Fruit fly (Drosophila melanogaster) whole organism, wandering third instar larva: ENCODE results near the gene CG3040.

ENCODE experiments used
- Abd-B ChIP-seq: fragments of >200 bp; optimal IDR thresholded peaks from 2 replicates; lab custom pipeline; 2017; ENCODE audit warnings: missing biosample characterization, missing genetic modification characterization
- CG9705 ChIP-seq: fragments of 200-800 bp; sonication (Bioruptor generic); optimal IDR thresholded peaks from 2 replicates; lab custom pipeline; 2018; ENCODE audit warnings: missing biosample characterization, mild to moderate bottlenecking, missing genetic modification characterization
- CrebA ChIP-seq: fragments of 200-800 bp; sonication (Bioruptor generic); optimal IDR thresholded peaks from 2 replicates; lab custom pipeline; 2016; ENCODE audit warnings: missing biosample characterization, mild to moderate bottlenecking, missing genetic modification characterization, borderline replicate concordance
- Dif ChIP-seq: fragments of 200-275, 200-300 bp; sonication (Bioruptor generic); optimal IDR thresholded peaks from 2 replicates; lab custom pipeline; 2018; ENCODE audit warnings: missing biosample characterization, missing genetic modification characterization; ENCODE audit not compliant: partially characterized antibody
- GATAd ChIP-seq: sonication (Bioruptor generic); optimal IDR thresholded peaks from 2 replicates; lab custom pipeline; 2016; ENCODE audit warnings: missing biosample characterization, missing genetic modification characterization
- HLH106 ChIP-seq: fragments of 200-800 bp; optimal IDR thresholded peaks from 3 replicates; lab custom pipeline; 2019; ENCODE audit warnings: missing biosample characterization, mild to moderate bottlenecking, missing genetic modification characterization, moderate library complexity
- Hnf4 ChIP-seq: fragments of 200-800 bp; sonication (Bioruptor generic); optimal IDR thresholded peaks from 2 replicates; lab custom pipeline; 2016; ENCODE audit warnings: missing biosample characterization, mild to moderate bottlenecking, missing genetic modification characterization
- Hr83 ChIP-seq: fragments of 200-300 bp; sonication (Bioruptor generic); optimal IDR thresholded peaks from 2 replicates; lab custom pipeline; 2016; ENCODE audit warnings: missing biosample characterization, mild to moderate bottlenecking, missing genetic modification characterization, moderate library complexity; ENCODE audit not compliant: poor library complexity, severe bottlenecking
- Jra ChIP-seq: sonication (Bioruptor generic); optimal IDR thresholded peaks from 2 replicates; lab custom pipeline; 2016; ENCODE audit warnings: missing biosample characterization, missing genetic modification characterization
- Mio ChIP-seq: sonication (Bioruptor generic); optimal IDR thresholded peaks from 2 replicates; lab custom pipeline; 2016; ENCODE audit warnings: missing biosample characterization, missing genetic modification characterization
- Myc ChIP-seq: fragments of >200 bp; optimal IDR thresholded peaks from 2 replicates; lab custom pipeline; 2017
- N ChIP-seq: fragments of >200 bp; optimal IDR thresholded peaks from 2 replicates; lab custom pipeline; 2018; ENCODE audit warnings: missing biosample characterization, missing external identifiers, missing genetic modification characterization
- OdsH ChIP-seq: fragments of 200-800 bp; sonication (Bioruptor generic); optimal IDR thresholded peaks from 2 replicates; lab custom pipeline; 2016; ENCODE audit warnings: missing biosample characterization, mild to moderate bottlenecking, missing genetic modification characterization
- Rel ChIP-seq, 2 experiments: fragments of 200-800 bp; sonication (Bioruptor generic) in 1 of 2; optimal IDR thresholded peaks; 2 replicates in 1 of 2; 3 replicates in 1 of 2; lab custom pipeline; 2016 to 2019; ENCODE audit warnings: mild to moderate bottlenecking in 2 of 2, missing biosample characterization in 2 of 2, missing genetic modification characterization in 2 of 2, moderate library complexity in 1 of 2
- Sp1 ChIP-seq: fragments of 200-800 bp; sonication (Bioruptor generic); optimal IDR thresholded peaks from 3 replicates; lab custom pipeline; 2019; ENCODE audit warnings: missing biosample characterization, mild to moderate bottlenecking, missing genetic modification characterization, moderate library complexity
- Vsx2 ChIP-seq: fragments of 200-300, 225-300 bp; sonication (Bioruptor generic); optimal IDR thresholded peaks from 2 replicates; lab custom pipeline; 2018; ENCODE audit warnings: missing biosample characterization, missing genetic modification characterization; ENCODE audit not compliant: partially characterized antibody
- br ChIP-seq: fragments of 200-800 bp; sonication (Bioruptor generic); optimal IDR thresholded peaks from 2 replicates; lab custom pipeline; 2016; ENCODE audit warnings: missing biosample characterization, missing genetic modification characterization
- dl ChIP-seq, 2 experiments: fragments of 175-275, 200-275 bp in 1 of 2; fragments of 200-275 bp in 1 of 2; sonication (Bioruptor generic); optimal IDR thresholded peaks; lab custom pipeline; 2018; ENCODE audit warnings: mild to moderate bottlenecking in 2 of 2, missing biosample characterization in 2 of 2, missing genetic modification characterization in 2 of 2, moderate library complexity in 2 of 2; ENCODE audit not compliant: partially characterized antibody in 2 of 2, insufficient read depth in 1 of 2
- dmrt93B ChIP-seq: fragments of 200-800 bp; sonication (Bioruptor generic); optimal IDR thresholded peaks from 2 replicates; lab custom pipeline; 2018; ENCODE audit warnings: missing biosample characterization, mild to moderate bottlenecking, missing genetic modification characterization
- ey ChIP-seq: fragments of 200-800 bp; sonication (Bioruptor generic); optimal IDR thresholded peaks from 2 replicates; lab custom pipeline; 2016; ENCODE audit warnings: missing biosample characterization, missing genetic modification characterization
- foxo ChIP-seq, 2 experiments: fragments of 200-800 bp; sonication (Bioruptor generic); optimal IDR thresholded peaks; 2 replicates in 1 of 2; 3 replicates in 1 of 2; lab custom pipeline; 2016 to 2017; ENCODE audit warnings: missing biosample characterization in 2 of 2, missing genetic modification characterization in 2 of 2
- fru ChIP-seq: fragments of 200-800 bp; sonication (Bioruptor generic); optimal IDR thresholded peaks from 3 replicates; lab custom pipeline; 2016; ENCODE audit warnings: missing biosample characterization, mild to moderate bottlenecking, missing genetic modification characterization
- h ChIP-seq: fragments of 200-800 bp; sonication (Bioruptor generic); optimal IDR thresholded peaks from 3 replicates; lab custom pipeline; 2016; ENCODE audit warnings: missing biosample characterization, mild to moderate bottlenecking, missing genetic modification characterization
- jim ChIP-seq: fragments of 175-275, 200-325 bp; sonication (Bioruptor generic); optimal IDR thresholded peaks from 2 replicates; lab custom pipeline; 2016; ENCODE audit warnings: missing biosample characterization, mild to moderate bottlenecking, missing genetic modification characterization
- pan ChIP-seq: fragments of >200 bp; optimal IDR thresholded peaks from 2 replicates; lab custom pipeline; 2017
- psq ChIP-seq: fragments of 200-800 bp; sonication (Bioruptor generic); optimal IDR thresholded peaks from 3 replicates; lab custom pipeline; 2017; ENCODE audit warnings: missing biosample characterization, mild to moderate bottlenecking, missing genetic modification characterization, moderate library complexity
- rgr ChIP-seq: fragments of 200-800 bp; sonication (Bioruptor generic); optimal IDR thresholded peaks from 3 replicates; lab custom pipeline; 2016; ENCODE audit warnings: missing biosample characterization, mild to moderate bottlenecking, missing genetic modification characterization
- sage ChIP-seq: fragments of 200-800 bp; sonication (Bioruptor generic); optimal IDR thresholded peaks from 2 replicates; lab custom pipeline; 2016; ENCODE audit warnings: missing biosample characterization, mild to moderate bottlenecking, missing genetic modification characterization
- sv ChIP-seq: fragments of 200-800 bp; sonication (Bioruptor generic); optimal IDR thresholded peaks from 3 replicates; lab custom pipeline; 2016; ENCODE audit warnings: missing biosample characterization, missing genetic modification characterization
- tai ChIP-seq: sonication (Bioruptor generic); optimal IDR thresholded peaks from 2 replicates; lab custom pipeline; 2016; ENCODE audit warnings: missing biosample characterization, missing genetic modification characterization
- usp ChIP-seq: fragments of >200 bp; optimal IDR thresholded peaks from 2 replicates; lab custom pipeline; 2017; ENCODE audit warnings: missing biosample characterization, missing genetic modification characterization
- woc ChIP-seq: sonication (Bioruptor generic); optimal IDR thresholded peaks from 2 replicates; lab custom pipeline; 2016; ENCODE audit warnings: missing biosample characterization, mild to moderate bottlenecking, missing genetic modification characterization

The CG3040 gene

DNA sequence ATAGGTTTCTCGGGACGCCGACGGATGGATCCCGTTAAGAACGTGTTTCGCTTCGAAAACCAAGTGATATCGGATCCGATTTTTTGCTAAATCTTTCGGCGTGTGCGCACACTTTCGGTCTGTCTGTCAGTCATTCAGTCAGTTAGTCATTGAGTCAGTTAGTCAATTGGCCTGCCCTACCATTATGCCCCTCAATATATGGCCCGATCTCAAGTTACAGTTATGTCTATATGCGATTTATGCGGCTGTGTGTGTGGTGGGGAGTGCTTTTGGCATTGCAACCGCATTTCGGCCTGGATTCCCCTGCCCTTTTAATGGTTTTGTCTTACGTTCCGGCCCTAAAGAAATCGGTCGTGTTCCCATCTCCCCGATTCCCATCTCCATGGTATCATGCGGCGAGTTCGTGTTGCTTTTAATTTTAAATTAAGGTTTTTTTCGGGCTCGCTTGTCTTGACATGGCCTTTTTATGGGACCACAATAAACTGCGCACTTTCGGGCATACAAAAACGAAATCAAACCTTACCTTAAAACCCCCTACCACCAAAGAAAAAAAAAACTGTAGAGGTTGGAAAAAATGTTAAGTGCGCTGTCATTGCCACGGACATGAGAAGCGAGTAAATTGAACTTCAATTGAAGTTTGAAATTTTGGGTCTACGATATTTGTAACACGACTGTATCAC is 9.7 kb upstream of the CG3040 start:
- no peak for TF ChIP-seq CrebA (GFP tag; lab: Kevin White, UChicago)
- no peak for TF ChIP-seq psq (GFP tag; lab: Kevin White, UChicago)
- TF ChIP-seq Vsx2 = no peak
- TF ChIP-seq Mio = no peak
- no peak for TF ChIP-seq Rel (GFP tag; optimal IDR thresholded peaks at IDR 0.05; lab: Kevin White, UChicago)
- peak; percentile 11 for TF ChIP-seq Rel (tag; optimal IDR thresholded peaks at IDR 0.05; lab: Kevin White, UChicago)
- no peak for TF ChIP-seq Myc (lab: Kevin White, UChicago)
- no peak for TF ChIP-seq GATAd (GFP tag; lab: Kevin White, UChicago)
- TF ChIP-seq tai (GFP tag; lab: Kevin White, UChicago) = no peak

DNA sequence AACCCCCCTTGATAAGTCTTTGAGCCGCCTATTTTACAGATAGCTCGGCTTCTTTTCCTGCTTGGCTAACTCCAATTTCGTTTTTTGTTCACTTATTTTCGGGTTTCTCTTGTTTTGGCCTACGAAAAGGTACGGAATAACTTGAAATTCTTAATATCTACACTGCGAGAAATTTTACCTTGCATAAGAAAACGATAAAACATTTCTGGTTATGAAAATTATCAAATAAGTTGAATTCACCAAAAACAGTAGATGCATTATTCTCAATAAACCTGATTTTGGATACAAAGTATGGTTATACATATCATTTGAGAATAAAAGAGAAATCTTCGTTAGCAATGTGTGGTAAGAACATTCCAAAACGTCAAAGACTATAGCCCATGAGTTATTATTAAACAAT is 8.9 kb upstream of the CG3040 start:
- TF ChIP-seq N (GFP tag; lab: Kevin White, UChicago) = no peak
- TF ChIP-seq HLH106 (tag; lab: Kevin White, UChicago) = peak; percentile 34
- no peak for TF ChIP-seq GATAd (GFP tag; lab: Kevin White, UChicago)
- no peak for TF ChIP-seq CG9705
- TF ChIP-seq h (GFP tag; lab: Kevin White, UChicago) = peak; percentile 9
- peak; percentile 2 for TF ChIP-seq OdsH
- peak; percentile 55 for TF ChIP-seq fru (GFP tag; lab: Kevin White, UChicago)
- TF ChIP-seq tai (GFP tag; lab: Kevin White, UChicago) = peak; percentile 43
- TF ChIP-seq Hnf4 (GFP tag; lab: Kevin White, UChicago) = peak; percentile 34
- TF ChIP-seq CrebA (GFP tag; lab: Kevin White, UChicago) = no peak
- TF ChIP-seq Abd-B (GFP tag; lab: Kevin White, UChicago) = no peak
- TF ChIP-seq woc (GFP tag; lab: Kevin White, UChicago) = peak; percentile 12
- peak; percentile 62 for TF ChIP-seq Sp1
- peak; percentile 24 for TF ChIP-seq rgr (GFP tag; lab: Kevin White, UChicago)
- TF ChIP-seq pan (lab: Kevin White, UChicago) = no peak
- peak in 1 of 2 experiments; percentile 27 for TF ChIP-seq foxo (GFP tag; optimal IDR thresholded peaks at IDR 0.05; lab: Kevin White, UChicago)

DNA sequence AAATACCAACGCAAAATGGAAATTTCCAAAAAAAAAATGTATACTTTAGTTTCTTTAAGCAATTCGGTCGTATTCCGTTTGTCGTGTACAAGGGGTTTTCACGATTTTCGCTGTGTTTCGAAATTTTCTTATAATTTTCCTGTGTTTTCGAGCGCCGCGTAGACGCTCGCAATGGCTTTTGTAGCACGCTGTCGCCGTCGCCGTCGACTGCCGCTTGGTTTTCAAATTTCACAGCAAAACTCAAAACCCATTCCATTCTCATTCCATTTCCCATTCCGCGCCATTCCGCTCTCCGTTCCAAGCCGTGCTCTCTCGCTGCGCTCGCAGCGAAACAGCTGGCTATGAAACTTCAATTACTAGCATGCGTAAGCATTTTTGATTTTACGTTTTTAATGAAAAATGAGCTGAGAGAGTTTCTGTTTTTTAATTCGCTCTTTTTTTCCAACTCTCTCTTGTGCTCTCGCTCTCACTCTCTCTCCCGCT is 8.3 kb upstream of the CG3040 start:
- TF ChIP-seq foxo (GFP tag; optimal IDR thresholded peaks at IDR 0.05; lab: Kevin White, UChicago) = peak; percentile 11 to 40
- TF ChIP-seq Hr83 = no peak
- no peak for TF ChIP-seq sv (GFP tag; lab: Kevin White, UChicago)
- TF ChIP-seq ey = peak; percentile 4
- TF ChIP-seq fru (GFP tag; lab: Kevin White, UChicago) = peak; percentile 53
- peak; percentile 4 for TF ChIP-seq HLH106 (tag; lab: Kevin White, UChicago)
- TF ChIP-seq br = peak; percentile 29
- TF ChIP-seq h (GFP tag; lab: Kevin White, UChicago) = peak; percentile 8
- no peak for TF ChIP-seq Myc (lab: Kevin White, UChicago)
- no peak for TF ChIP-seq Abd-B (GFP tag; lab: Kevin White, UChicago)
- TF ChIP-seq Jra (GFP tag; lab: Kevin White, UChicago) = no peak
- no peak for TF ChIP-seq tai (GFP tag; lab: Kevin White, UChicago)
- TF ChIP-seq rgr (GFP tag; lab: Kevin White, UChicago) = peak; percentile 17
- peak; percentile 24 for TF ChIP-seq psq (GFP tag; lab: Kevin White, UChicago)
- TF ChIP-seq dl (GFP tag; optimal IDR thresholded peaks at IDR 0.05; lab: Kevin White, UChicago; ENCODE audit: insufficient read depth in 1 of 2, partially characterized antibody in 2 of 2) = peak; percentile 31 to 60
- TF ChIP-seq CrebA (GFP tag; lab: Kevin White, UChicago) = no peak
- TF ChIP-seq dmrt93B (GFP tag; lab: Kevin White, UChicago) = no peak
- TF ChIP-seq Vsx2 = peak; percentile 75
- peak; percentile 71 for TF ChIP-seq Dif (GFP tag; lab: Kevin White, UChicago)
- TF ChIP-seq, all 38 proteins: peak for 11

DNA sequence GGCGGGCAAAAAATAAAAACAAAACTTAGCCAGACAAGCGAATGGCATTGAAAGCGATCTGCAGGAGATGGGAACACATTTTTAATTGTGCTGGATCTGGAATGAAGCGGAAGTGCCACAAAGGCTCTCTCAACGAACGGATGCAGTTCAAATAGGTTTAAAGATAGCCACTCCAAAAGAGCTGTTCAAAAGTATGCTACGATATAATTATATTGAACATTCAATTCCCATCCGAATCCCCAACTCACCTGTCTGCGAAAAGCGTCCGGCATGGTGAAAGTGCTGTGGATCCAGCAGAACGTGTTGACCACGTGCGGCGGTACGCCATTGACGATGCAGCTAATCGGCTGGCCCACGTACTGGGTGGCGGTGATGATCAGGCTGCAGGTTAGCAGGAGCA is 3.7 kb upstream of the CG3040 start:
- no peak for TF ChIP-seq br
- no peak for TF ChIP-seq fru (GFP tag; lab: Kevin White, UChicago)
- no peak for TF ChIP-seq dl (GFP tag; optimal IDR thresholded peaks at IDR 0.05; lab: Kevin White, UChicago; ENCODE audit: insufficient read depth in 1 of 2, partially characterized antibody in 2 of 2)
- TF ChIP-seq woc (GFP tag; lab: Kevin White, UChicago) = no peak
- TF ChIP-seq ey = no peak
- TF ChIP-seq sage (GFP tag; lab: Kevin White, UChicago) = no peak
- TF ChIP-seq psq (GFP tag; lab: Kevin White, UChicago) = no peak
- TF ChIP-seq dmrt93B (GFP tag; lab: Kevin White, UChicago) = no peak
- TF ChIP-seq foxo (GFP tag; optimal IDR thresholded peaks at IDR 0.05; lab: Kevin White, UChicago) = no peak
- TF ChIP-seq pan (lab: Kevin White, UChicago) = no peak
- no peak for TF ChIP-seq Rel (GFP tag; optimal IDR thresholded peaks at IDR 0.05; lab: Kevin White, UChicago)
- no peak for TF ChIP-seq Rel (tag; optimal IDR thresholded peaks at IDR 0.05; lab: Kevin White, UChicago)
- no peak for TF ChIP-seq jim
- no peak for TF ChIP-seq usp (GFP tag; lab: Kevin White, UChicago)
